Fruit fly (Drosophila melanogaster) whole organism, prepupa: Measurements from ENCODE around the gene CG15358.
A peak's percentile ranks its signal among the peaks of the same experiment; 100 is the strongest.

Experiments
- Blimp-1 ChIP-seq: fragments of 200-800 bp; sonication (Bioruptor generic); optimal IDR thresholded peaks from 3 replicates; lab custom pipeline; 2017; ENCODE audit warnings: missing biosample characterization, missing genetic modification characterization, mild to moderate bottlenecking, moderate library complexity, missing genetic modification reagents
- CG10631 ChIP-seq: fragments of 200-800 bp; sonication (Bioruptor generic); optimal IDR thresholded peaks from 2 replicates; lab custom pipeline; 2016; ENCODE audit warnings: missing biosample characterization, missing genetic modification characterization
- CG11294 ChIP-seq: fragments of 200-800 bp; sonication (Bioruptor generic); IDR thresholded peaks from 2 replicates; pipeline ENCODE4 v1.3.6; 2022; ENCODE audit warnings: missing biosample characterization, missing genetic modification characterization
- CG11762 ChIP-seq: fragments of 200-800 bp; sonication (Bioruptor generic); optimal IDR thresholded peaks from 3 replicates; lab custom pipeline; 2016; ENCODE audit warnings: missing biosample characterization, missing genetic modification characterization; ENCODE audit not compliant: insufficient read depth
- CG11902 ChIP-seq: fragments of 200-800 bp; sonication (Bioruptor generic); optimal IDR thresholded peaks from 3 replicates; lab custom pipeline; 2016; ENCODE audit warnings: missing biosample characterization, missing genetic modification characterization
- CG15336 ChIP-seq: fragments of 200-800 bp; sonication (Bioruptor generic); IDR thresholded peaks from 2 replicates; pipeline ENCODE4 v1.3.6; 2022; ENCODE audit warnings: missing biosample characterization, missing genetic modification characterization
- CG1621 ChIP-seq: fragments of 200-800 bp; sonication (Bioruptor generic); optimal IDR thresholded peaks from 3 replicates; lab custom pipeline; 2018; ENCODE audit warnings: missing biosample characterization, mild to moderate bottlenecking, missing genetic modification characterization
- CG31627 ChIP-seq: fragments of 200-800 bp; sonication (Bioruptor generic); optimal IDR thresholded peaks from 3 replicates; lab custom pipeline; 2016; ENCODE audit warnings: missing biosample characterization, missing genetic modification characterization
- CG32006 ChIP-seq: fragments of 200-800 bp; sonication (Bioruptor generic); optimal IDR thresholded peaks from 3 replicates; lab custom pipeline; 2017; ENCODE audit warnings: missing biosample characterization, mild to moderate bottlenecking, missing genetic modification characterization
- CG34406 ChIP-seq: fragments of 200-800 bp; sonication (Bioruptor generic); optimal IDR thresholded peaks from 3 replicates; lab custom pipeline; 2016; ENCODE audit warnings: missing biosample characterization, missing genetic modification characterization
- CG3919 ChIP-seq: fragments of 200-800 bp; sonication (Bioruptor generic); optimal IDR thresholded peaks from 3 replicates; lab custom pipeline; 2016; ENCODE audit warnings: missing biosample characterization, missing genetic modification characterization
- CG4318 ChIP-seq: fragments of 200-800 bp; sonication (Bioruptor generic); optimal IDR thresholded peaks from 3 replicates; lab custom pipeline; 2017; ENCODE audit warnings: missing biosample characterization, mild to moderate bottlenecking, missing genetic modification characterization
- CG6792 ChIP-seq: fragments of 200-800 bp; sonication (Bioruptor generic); optimal IDR thresholded peaks from 3 replicates; lab custom pipeline; 2016; ENCODE audit warnings: missing biosample characterization, missing genetic modification characterization
- CG6854 ChIP-seq: fragments of 200-800 bp; sonication (Bioruptor generic); optimal IDR thresholded peaks from 2 replicates; lab custom pipeline; 2017; ENCODE audit warnings: missing biosample characterization, mild to moderate bottlenecking, missing genetic modification characterization
- CG8119 ChIP-seq: fragments of 200-800 bp; sonication (Bioruptor generic); IDR thresholded peaks from 3 replicates; pipeline ENCODE4 v1.3.6; 2022; ENCODE audit warnings: missing biosample characterization, missing genetic modification characterization
- CG8319 ChIP-seq: fragments of 200-800 bp; sonication (Bioruptor generic); optimal IDR thresholded peaks from 3 replicates; lab custom pipeline; 2016; ENCODE audit warnings: missing biosample characterization, missing genetic modification characterization
- Eip75B ChIP-seq: fragments of 200-800 bp; sonication (Bioruptor generic); optimal IDR thresholded peaks from 3 replicates; lab custom pipeline; 2016; ENCODE audit warnings: missing biosample characterization, missing genetic modification characterization
- Eip78C ChIP-seq: fragments of 200-800 bp; sonication (Bioruptor generic); peaks from one replicate; lab custom pipeline; 2016; ENCODE audit warnings: missing biosample characterization, missing genetic modification characterization
- Ets21C ChIP-seq: fragments of 200-800 bp; sonication (Bioruptor generic); optimal IDR thresholded peaks from 3 replicates; lab custom pipeline; 2016; ENCODE audit warnings: missing biosample characterization, missing genetic modification characterization
- Ets96B ChIP-seq: fragments of 200-800 bp; optimal IDR thresholded peaks from 2 replicates; lab custom pipeline; 2019; ENCODE audit warnings: missing biosample characterization, mild to moderate bottlenecking, missing genetic modification characterization, moderate library complexity
- Gug ChIP-seq: fragments of 200-800 bp; sonication (Bioruptor generic); IDR thresholded peaks from 2 replicates; pipeline ENCODE4 v1.3.6; 2022; ENCODE audit warnings: missing biosample characterization, missing genetic modification characterization
- Hr38 ChIP-seq: sonication (Bioruptor generic); optimal IDR thresholded peaks from 2 replicates; lab custom pipeline; 2016; ENCODE audit warnings: missing biosample characterization, missing genetic modification characterization
- Lpt ChIP-seq: fragments of 200-800 bp; sonication (Bioruptor generic); optimal IDR thresholded peaks from 3 replicates; lab custom pipeline; 2016; ENCODE audit warnings: missing biosample characterization, missing genetic modification characterization
- OdsH ChIP-seq: fragments of 200-800 bp; sonication (Bioruptor generic); optimal IDR thresholded peaks from 3 replicates; lab custom pipeline; 2016; ENCODE audit warnings: missing biosample characterization, missing genetic modification characterization
- Smox ChIP-seq: fragments of 200-800 bp; sonication (Bioruptor generic); optimal IDR thresholded peaks from 3 replicates; lab custom pipeline; 2016; ENCODE audit warnings: missing biosample characterization, missing genetic modification characterization
- Sox102F ChIP-seq: fragments of 200-800 bp; sonication (Bioruptor generic); optimal IDR thresholded peaks from 2 replicates; lab custom pipeline; 2016; ENCODE audit warnings: missing biosample characterization, mild to moderate bottlenecking, missing genetic modification characterization
- Sox14 ChIP-seq: fragments of 200-800 bp; sonication (Bioruptor generic); optimal IDR thresholded peaks from 3 replicates; lab custom pipeline; 2016; ENCODE audit warnings: missing biosample characterization, missing genetic modification characterization
- Sox15 ChIP-seq: fragments of 200-800 bp; sonication (Bioruptor generic); optimal IDR thresholded peaks from 3 replicates; lab custom pipeline; 2016; ENCODE audit warnings: missing biosample characterization, missing genetic modification characterization
- achi ChIP-seq: fragments of 200-800 bp; sonication (Bioruptor generic); optimal IDR thresholded peaks from 3 replicates; lab custom pipeline; 2016; ENCODE audit warnings: missing biosample characterization, missing genetic modification characterization
- acj6 ChIP-seq: fragments of 200-800 bp; sonication (Bioruptor generic); optimal IDR thresholded peaks from 3 replicates; lab custom pipeline; 2016; ENCODE audit warnings: missing biosample characterization, missing genetic modification characterization
- dac ChIP-seq: fragments of 200-800 bp; sonication (Bioruptor generic); optimal IDR thresholded peaks from 2 replicates; lab custom pipeline; 2017; ENCODE audit warnings: missing biosample characterization, mild to moderate bottlenecking, missing genetic modification characterization
- dsx ChIP-seq: fragments of 200-800 bp; optimal IDR thresholded peaks from 3 replicates; lab custom pipeline; 2019; ENCODE audit warnings: missing biosample characterization, mild to moderate bottlenecking, missing genetic modification characterization, moderate library complexity; ENCODE audit not compliant: poor library complexity, severe bottlenecking
- eg ChIP-seq: fragments of 200-800 bp; sonication (Bioruptor generic); IDR thresholded peaks from 3 replicates; pipeline ENCODE4 v1.3.6; 2022; ENCODE audit warnings: missing biosample characterization, missing genetic modification characterization
- esn ChIP-seq: fragments of 200-800 bp; sonication (Bioruptor generic); optimal IDR thresholded peaks from 2 replicates; lab custom pipeline; 2016; ENCODE audit warnings: missing biosample characterization, mild to moderate bottlenecking, missing genetic modification characterization, moderate library complexity
- fkh ChIP-seq: fragments of 200-800 bp; sonication (Bioruptor generic); optimal IDR thresholded peaks from 3 replicates; lab custom pipeline; 2017; ENCODE audit warnings: missing biosample characterization, mild to moderate bottlenecking, missing genetic modification characterization, moderate library complexity
- lz ChIP-seq: fragments of 200-800 bp; sonication (Bioruptor generic); optimal IDR thresholded peaks from 3 replicates; lab custom pipeline; 2016; ENCODE audit warnings: missing biosample characterization, missing genetic modification characterization
- pdm3 ChIP-seq: fragments of 200-800 bp; sonication (Bioruptor generic); optimal IDR thresholded peaks from 3 replicates; lab custom pipeline; 2016; ENCODE audit warnings: missing biosample characterization, missing genetic modification characterization
- salr ChIP-seq, 2 experiments: fragments of 200-800 bp; sonication (Bioruptor generic); optimal IDR thresholded peaks; 3 replicates each; lab custom pipeline; 2016 to 2018; ENCODE audit warnings: missing biosample characterization in 2 of 2, missing genetic modification characterization in 2 of 2, mild to moderate bottlenecking in 1 of 2
- ss ChIP-seq, 2 experiments: fragments of 200-800 bp; sonication (Bioruptor generic); optimal IDR thresholded peaks; 2 replicates in 1 of 2; 3 replicates in 1 of 2; lab custom pipeline; 2017 to 2018; ENCODE audit warnings: mild to moderate bottlenecking in 2 of 2, missing biosample characterization in 2 of 2, missing genetic modification characterization in 2 of 2, moderate library complexity in 1 of 2
- svp ChIP-seq: fragments of 200-800 bp; sonication (Bioruptor generic); peaks from one replicate; lab custom pipeline; 2016; ENCODE audit warnings: missing biosample characterization, missing genetic modification characterization
- topi ChIP-seq: fragments of 200-800 bp; sonication (Bioruptor generic); optimal IDR thresholded peaks from 3 replicates; lab custom pipeline; 2016; ENCODE audit warnings: missing biosample characterization, missing genetic modification characterization

Gene CG15358

DNA sequence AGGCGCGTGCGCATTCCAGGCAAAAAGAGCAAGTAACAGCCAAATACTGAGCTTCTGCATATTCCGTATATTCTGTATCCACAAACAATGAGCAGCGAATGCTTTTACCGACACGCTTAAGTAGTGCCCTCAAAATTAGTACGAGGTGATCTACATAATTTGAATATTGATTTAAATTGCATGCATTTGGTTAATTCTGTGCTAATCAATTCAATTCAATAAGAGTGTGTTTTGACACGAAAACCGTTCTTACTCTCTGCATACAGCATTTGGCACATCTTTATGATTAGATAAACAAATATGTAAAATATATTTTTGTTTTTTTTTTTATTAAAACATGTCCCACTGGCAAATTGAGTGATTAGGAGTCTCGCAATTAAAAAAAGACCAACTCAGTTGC, at the start of gene CG15358:
Gene CG15358 (minus strand): TSS at position 101 of the 400 bp plus-strand sequence.
- no peak for TF ChIP-seq dsx (GFP tag; lab: Kevin White, UChicago)
- no peak for TF ChIP-seq pdm3 (GFP tag; lab: Kevin White, UChicago)

DNA sequence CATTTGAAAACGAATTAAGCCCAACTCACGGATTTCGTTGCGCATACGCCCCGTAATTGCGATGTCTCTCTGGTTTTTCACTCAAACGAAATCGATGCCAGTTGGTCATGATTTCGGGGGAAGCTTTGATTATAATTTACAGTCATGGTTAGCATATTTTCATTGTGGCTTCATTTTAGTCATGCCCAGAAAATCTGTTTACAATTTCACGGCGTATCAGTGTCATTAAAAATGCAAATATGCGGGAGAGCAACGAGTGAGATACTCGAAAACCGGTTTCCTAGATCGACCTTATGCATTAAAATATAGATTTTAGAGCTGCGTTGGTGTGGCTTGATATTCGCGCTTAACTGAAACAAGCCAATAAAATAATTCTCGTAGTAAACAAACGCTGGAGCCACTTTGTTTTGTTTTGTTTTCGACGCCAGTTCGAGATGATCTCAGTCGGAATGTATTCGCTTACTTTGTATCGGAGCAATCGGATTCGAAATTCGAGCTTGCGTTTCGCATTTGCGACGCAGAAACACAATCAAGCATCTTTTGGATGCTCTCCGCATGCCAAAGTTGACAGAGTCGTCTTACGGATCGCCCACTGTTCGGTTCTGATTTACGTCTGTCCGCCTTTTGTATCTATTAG, 47.7 kb upstream of the CG15358 start:
- TF ChIP-seq fkh = no peak
- TF ChIP-seq svp (GFP tag; lab: Kevin White, UChicago) = peak; percentile 47
- TF ChIP-seq dsx (GFP tag; lab: Kevin White, UChicago) = peak; percentile 94
- no peak for TF ChIP-seq CG4318 (GFP tag; lab: Kevin White, UChicago)

DNA sequence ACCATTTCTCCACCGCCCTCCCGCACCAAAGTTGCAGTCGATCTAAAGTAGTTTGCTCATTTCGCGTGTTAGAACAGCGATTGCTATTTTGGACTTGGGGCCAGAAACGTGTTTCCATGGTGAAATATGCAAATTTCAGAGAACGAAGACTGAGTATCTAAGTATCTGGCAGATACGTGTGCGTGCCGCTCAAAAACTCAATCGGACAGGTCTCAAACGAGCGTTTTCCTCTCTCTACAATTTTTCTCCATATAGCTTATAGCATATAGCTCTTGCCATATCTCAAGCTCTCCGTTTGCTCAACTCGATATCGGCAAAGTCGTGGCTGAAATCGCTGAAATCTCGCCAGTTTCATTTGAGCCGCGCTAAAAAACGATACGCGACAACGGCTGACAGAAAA, 44.4 kb upstream of the CG15358 start:
- TF ChIP-seq CG11294 (no peak), salr (GFP tag; optimal IDR thresholded peaks at IDR 0.05; lab: Kevin White, UChicago) (no peak), CG31627 (GFP tag; lab: Kevin White, UChicago) (no peak), Sox14 (GFP tag; lab: Kevin White, UChicago) (no peak), achi (GFP tag; lab: Kevin White, UChicago) (no peak), CG11762 (no peak), Ets21C (GFP tag; lab: Kevin White, UChicago) (no peak)

DNA sequence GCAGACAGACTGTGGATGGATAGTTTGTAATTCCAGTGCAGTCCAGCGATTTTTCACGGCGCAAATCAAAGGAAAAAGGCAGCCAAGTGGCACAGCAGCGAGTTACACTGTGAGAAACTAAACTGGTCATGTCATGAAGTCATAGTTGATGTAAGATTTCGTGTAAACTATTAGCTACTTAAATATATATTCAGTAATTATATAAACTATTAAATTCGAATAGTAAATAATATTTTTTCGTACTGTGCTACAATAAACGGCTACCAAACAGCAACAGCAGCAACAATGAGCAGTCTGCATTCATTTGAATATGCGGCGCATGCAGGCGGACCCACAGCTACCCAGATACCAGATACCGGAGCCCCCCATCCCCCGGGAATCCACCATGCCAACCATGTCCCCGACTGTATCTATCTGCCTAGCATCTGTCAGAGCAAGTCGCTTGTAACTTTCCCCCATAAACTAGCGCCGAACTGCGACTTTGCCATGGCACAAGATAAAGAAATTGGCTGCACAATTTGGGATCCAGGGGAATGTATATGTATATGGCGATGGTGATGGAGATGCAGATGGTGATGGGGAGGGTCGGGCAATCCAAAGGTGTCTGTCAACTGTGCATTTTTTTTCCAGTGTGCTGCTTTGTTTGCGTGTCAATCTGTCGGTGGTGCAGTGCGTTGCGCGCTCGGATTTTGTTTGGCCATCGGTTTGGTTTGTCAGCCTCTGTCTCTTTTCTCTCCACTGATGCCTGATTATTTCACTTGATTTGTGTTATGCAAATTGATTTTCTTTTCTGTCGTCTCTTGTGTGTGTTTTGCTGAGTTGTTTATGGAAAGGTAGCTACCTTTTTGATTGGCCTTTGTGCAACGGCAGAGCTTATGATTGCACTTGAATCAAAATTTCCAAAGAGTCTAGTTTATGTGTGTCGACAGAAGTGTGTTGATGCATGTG, 43.2 kb upstream of the CG15358 start:
- TF ChIP-seq topi (GFP tag; lab: Kevin White, UChicago) = no peak
- no peak for TF ChIP-seq CG34406 (GFP tag; lab: Kevin White, UChicago)
- TF ChIP-seq svp (GFP tag; lab: Kevin White, UChicago) = no peak
- TF ChIP-seq dsx (GFP tag; lab: Kevin White, UChicago) = no peak
- no peak for TF ChIP-seq CG11762
- TF ChIP-seq CG8119 (GFP tag; lab: Robert Waterston, UW) = peak; percentile 91
- no peak for TF ChIP-seq Ets21C (GFP tag; lab: Kevin White, UChicago)
- TF ChIP-seq CG10631 = peak; percentile 40
- TF ChIP-seq Sox14 (GFP tag; lab: Kevin White, UChicago) = no peak
- peak; percentile 69 for TF ChIP-seq Gug (GFP tag; lab: Robert Waterston, UW)
- TF ChIP-seq eg = peak; percentile 92
- peak; percentile 64 for TF ChIP-seq Eip78C (GFP tag; lab: Kevin White, UChicago)
- TF ChIP-seq dac (GFP tag; lab: Kevin White, UChicago) = peak; percentile 77
- no peak for TF ChIP-seq CG11902 (GFP tag; lab: Kevin White, UChicago)
- TF ChIP-seq CG3919 = peak; percentile 38
- no peak for TF ChIP-seq CG1621 (tag; lab: Kevin White, UChicago)
- TF ChIP-seq CG8319 (GFP tag; lab: Kevin White, UChicago) = no peak
- TF ChIP-seq Hr38 = no peak
- no peak for TF ChIP-seq ss (GFP tag; optimal IDR thresholded peaks at IDR 0.05; lab: Kevin White, UChicago)
- peak; percentile 50 for TF ChIP-seq OdsH (GFP tag; lab: Kevin White, UChicago)
- TF ChIP-seq CG4318 (GFP tag; lab: Kevin White, UChicago) = peak; percentile 58
- no peak for TF ChIP-seq fkh
- no peak for TF ChIP-seq Sox102F (GFP tag; lab: Kevin White, UChicago)
- no peak for TF ChIP-seq Eip75B
- no peak for TF ChIP-seq esn (GFP tag; lab: Kevin White, UChicago)
- peak; percentile 60 for TF ChIP-seq Lpt (GFP tag; lab: Kevin White, UChicago)
- TF ChIP-seq CG6792 (GFP tag; lab: Kevin White, UChicago) = no peak
- peak; percentile 62 for TF ChIP-seq achi (GFP tag; lab: Kevin White, UChicago)
- TF ChIP-seq acj6 (GFP tag; lab: Kevin White, UChicago) = peak; percentile 30
- peak; percentile 61; the same call in 1 of the 2 replicates for TF ChIP-seq CG11294
- no peak for TF ChIP-seq CG6854 (GFP tag; lab: Kevin White, UChicago)
- TF ChIP-seq Ets96B (tag; lab: Kevin White, UChicago) = no peak
- no peak for TF ChIP-seq lz
- no peak for TF ChIP-seq Sox15
- peak; percentile 88 for TF ChIP-seq CG32006 (GFP tag; lab: Kevin White, UChicago)
- peak; percentile 89 for TF ChIP-seq CG15336 (GFP tag; lab: Robert Waterston, UW)
- no peak for TF ChIP-seq Smox
- TF ChIP-seq Blimp-1 (GFP tag; lab: Kevin White, UChicago) = no peak
